Worm (Caenorhabditis elegans): Measurements from ENCODE around the gene W05E10.1.

W05E10.1 gene

DNA sequence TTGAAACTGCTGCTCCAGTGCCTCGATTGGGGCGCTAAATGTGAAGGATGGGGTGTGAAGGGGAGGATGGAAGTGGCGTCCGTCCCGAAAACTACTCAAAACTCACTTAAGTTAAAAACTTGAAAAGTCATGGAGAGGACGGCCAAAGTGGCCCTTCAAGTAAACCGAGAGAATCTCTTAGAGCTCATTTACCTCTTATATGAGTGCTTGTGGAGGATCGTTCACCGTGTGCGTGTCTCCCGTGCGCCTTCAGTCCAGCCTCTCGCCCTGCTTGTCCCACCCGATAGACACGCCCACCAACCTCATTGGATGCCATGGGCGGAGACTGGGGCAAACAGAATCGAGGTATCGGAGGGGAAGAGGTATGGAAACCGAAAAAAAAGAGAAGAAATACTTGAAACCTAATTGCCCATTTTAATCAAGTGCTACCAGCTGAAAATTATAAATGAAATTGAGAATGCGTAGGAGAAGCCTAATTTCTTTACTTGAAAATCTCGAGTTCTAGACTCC, 26.6 kb downstream of the W05E10.1 start, which contains the start of gene ceh-27:
ceh-27 (minus strand) TSS at position 228 of the 510 bp plus-strand sequence.
- TF ChIP-seq chd-7 (tag; optimal IDR thresholded peaks at IDR 0.05) = no peak
- no peak for TF ChIP-seq ceh-79 (tag; optimal IDR thresholded peaks at IDR 0.05)
- no peak for TF ChIP-seq ztf-6 (GFP tag; IDR thresholded peaks at IDR 0.05)
- no peak for TF ChIP-seq let-607 (tag; optimal IDR thresholded peaks at IDR 0.05)
- no peak for TF ChIP-seq ZK185.1 (tag; optimal IDR thresholded peaks at IDR 0.05; ENCODE audit: poor library complexity, severe bottlenecking)
- no peak for TF ChIP-seq ceh-100 (GFP tag; IDR thresholded peaks at IDR 0.05)
- no peak for TF ChIP-seq zfh-2 (GFP tag; conservative IDR thresholded peaks at IDR 0.05)
- no peak for TF ChIP-seq Y56A3A.18 (GFP tag; IDR thresholded peaks at IDR 0.05)

DNA sequence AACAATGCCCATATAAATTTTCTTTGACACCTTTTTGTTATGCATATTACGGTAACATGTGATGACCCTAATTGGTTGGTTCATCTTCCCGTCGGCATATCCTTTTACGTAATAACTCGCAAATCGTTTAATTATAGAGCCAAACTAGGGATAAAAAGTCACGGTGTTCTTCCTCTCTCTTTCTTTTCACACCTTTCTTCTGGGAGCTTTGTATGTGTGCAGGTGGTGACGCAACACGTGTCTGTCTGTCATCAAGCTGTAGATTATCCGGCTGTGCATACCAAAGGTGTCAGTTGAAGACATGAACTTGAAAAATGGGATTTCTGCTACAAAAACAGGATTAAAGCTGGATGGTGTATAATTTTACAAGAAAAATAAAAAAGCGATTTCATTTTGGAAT, 30.9 kb downstream of the W05E10.1 start:
- no peak for TF ChIP-seq hlh-12 (tag; optimal IDR thresholded peaks at IDR 0.05)
- TF ChIP-seq aptf-3 (GFP tag; IDR thresholded peaks at IDR 0.05) = no peak
- no peak for TF ChIP-seq efl-1 (GFP tag; optimal IDR thresholded peaks at IDR 0.05)
- TF ChIP-seq snpc-4 (GFP tag; optimal IDR thresholded peaks at IDR 0.05) = no peak
- no peak for TF ChIP-seq snpc-4 (tag; optimal IDR thresholded peaks at IDR 0.05)
- no peak for TF ChIP-seq egl-44 (GFP tag; IDR thresholded peaks at IDR 0.05)
- no peak for TF ChIP-seq him-1 (tag; optimal IDR thresholded peaks at IDR 0.05)
- no peak for TF ChIP-seq ceh-40 (GFP tag; IDR thresholded peaks at IDR 0.05)
- TF ChIP-seq xnd-1 (tag; optimal IDR thresholded peaks at IDR 0.05) = no peak
- no peak for TF ChIP-seq C06A6.2 (GFP tag; conservative IDR thresholded peaks at IDR 0.05)
- TF ChIP-seq Y67H2A.10 (GFP tag; conservative IDR thresholded peaks at IDR 0.05) = no peak
- no peak for TF ChIP-seq hrde-1 (tag; optimal IDR thresholded peaks at IDR 0.05; ENCODE audit: borderline replicate concordance)
- TF ChIP-seq ZK185.1 (tag; optimal IDR thresholded peaks at IDR 0.05; ENCODE audit: poor library complexity, severe bottlenecking) = no peak
- no peak for TF ChIP-seq ztf-28 (GFP tag; IDR thresholded peaks at IDR 0.05)
- TF ChIP-seq rec-8 (tag; optimal IDR thresholded peaks at IDR 0.05) = no peak

- TF ChIP-seq dox-1 (GFP tag; IDR thresholded peaks at IDR 0.05) (no peak), ztf-6 (GFP tag; IDR thresholded peaks at IDR 0.05) (no peak), lir-1 (GFP tag; conservative IDR thresholded peaks at IDR 0.05) (no peak), egrh-3 (GFP tag; IDR thresholded peaks at IDR 0.05) (no peak), hsf-1 (GFP tag; IDR thresholded peaks at IDR 0.05) (no peak), T07F8.4 (tag; optimal IDR thresholded peaks at IDR 0.05) (no peak), fkh-3 (tag; optimal IDR thresholded peaks at IDR 0.05) (no peak), ztf-3 (GFP tag; optimal IDR thresholded peaks at IDR 0.05) (no peak), F57A8.1 (GFP tag; optimal IDR thresholded peaks at IDR 0.05) (no peak), C06A6.2 (GFP tag; conservative IDR thresholded peaks at IDR 0.05) (no peak), Y53F4B.3 (GFP tag; IDR thresholded peaks at IDR 0.05) (no peak), ceh-100 (GFP tag; IDR thresholded peaks at IDR 0.05) (no peak), lin-35 (GFP tag; optimal IDR thresholded peaks at IDR 0.05) (no peak)
These were observed 35.0 kb downstream of the W05E10.1 start for ce11 chrV:11656469-11656868.

ce11 chrV:11653095-11653494, 38.4 kb downstream of the W05E10.1 start:
- TF ChIP-seq pha-4 (tag; optimal IDR thresholded peaks at IDR 0.05) = no peak
- TF ChIP-seq akir-1 (GFP tag; optimal IDR thresholded peaks at IDR 0.05) = no peak
- no peak for TF ChIP-seq hsf-1 (GFP tag; IDR thresholded peaks at IDR 0.05)
- no peak for TF ChIP-seq let-607 (tag; optimal IDR thresholded peaks at IDR 0.05)
- no peak for TF ChIP-seq nfya-1 (tag; optimal IDR thresholded peaks at IDR 0.05; ENCODE audit: borderline replicate concordance, insufficient read depth)
- no peak for TF ChIP-seq hrde-1 (tag; optimal IDR thresholded peaks at IDR 0.05; ENCODE audit: borderline replicate concordance)
